Comparison of ENCODE assay signal across 1 worm cellular context in genomic region chrIV:12467761-12468160, ce11.
A peak's percentile ranks its signal among the peaks of the same experiment; 100 is the strongest.
TF ChIP-seq lines count a peak whose summit lies in the region.

No protein-coding gene starts in this region.

TF ChIP-seq in whole organism, L1 larva, 84 proteins besides CTCF, POLR2A, EP300 and RAD21 (continued from another document):
- TF ChIP-seq lin-35 (GFP tag; optimal IDR thresholded peaks at IDR 0.05; lab: Kevin White, UChicago), result peak in 1 of 2 experiments; percentile 11
- peak; percentile 3 for TF ChIP-seq nhr-71 (tag; optimal IDR thresholded peaks at IDR 0.05; lab: Kevin White, UChicago)
